Worm (Caenorhabditis elegans): ENCODE results near the gene fbxa-219.
"Not testable (repeated sequence)": the region's sequence is repeated elsewhere in the genome, so short reads cannot be mapped to it uniquely, and the experiment has no call there.

fbxa-219 gene

DNA sequence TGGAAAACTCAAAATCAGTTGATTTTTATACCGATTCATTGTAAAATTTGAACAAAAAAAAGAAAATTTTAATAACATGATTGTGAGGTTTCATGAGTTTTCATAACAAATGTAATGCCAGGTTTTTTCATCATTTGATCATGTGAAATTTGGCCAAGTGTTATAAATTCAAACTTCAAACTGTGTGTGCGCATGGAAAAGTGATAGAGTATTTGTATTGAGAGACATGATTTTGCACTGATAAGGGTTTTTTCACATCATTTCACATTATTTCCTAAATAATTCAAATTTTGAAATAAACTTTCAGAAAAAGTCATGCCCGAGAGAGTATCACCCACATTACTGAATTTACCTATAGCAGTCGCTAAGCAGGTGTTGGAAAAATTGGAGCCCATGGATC is at the start of gene fbxa-219:
TSS of gene fbxa-219 (plus strand) at position 277 of the 400 bp plus-strand sequence.
- no peak for TF ChIP-seq unc-62 (GFP tag; optimal IDR thresholded peaks at IDR 0.05)

DNA sequence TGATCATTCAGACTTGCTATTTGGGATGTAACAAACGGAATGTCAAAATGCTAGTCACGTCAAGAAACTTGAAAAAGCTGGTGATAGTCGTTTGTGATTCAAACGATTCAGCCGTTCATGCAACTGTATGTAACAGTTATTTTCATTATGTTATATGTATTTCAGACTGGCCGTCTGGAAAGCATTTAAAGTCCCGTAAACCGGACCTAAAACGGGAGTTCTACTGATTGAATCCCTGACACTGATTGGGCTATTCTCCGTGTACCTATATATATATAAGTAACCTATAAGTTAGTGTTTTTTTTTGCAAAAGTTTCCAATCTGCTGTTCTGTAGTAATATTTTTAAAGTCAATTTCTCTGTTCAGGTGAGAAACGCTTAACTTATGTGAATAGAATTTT is 47.6 kb upstream of the fbxa-219 start:
- TF ChIP-seq unc-62 (GFP tag; optimal IDR thresholded peaks at IDR 0.05) = no peak

DNA sequence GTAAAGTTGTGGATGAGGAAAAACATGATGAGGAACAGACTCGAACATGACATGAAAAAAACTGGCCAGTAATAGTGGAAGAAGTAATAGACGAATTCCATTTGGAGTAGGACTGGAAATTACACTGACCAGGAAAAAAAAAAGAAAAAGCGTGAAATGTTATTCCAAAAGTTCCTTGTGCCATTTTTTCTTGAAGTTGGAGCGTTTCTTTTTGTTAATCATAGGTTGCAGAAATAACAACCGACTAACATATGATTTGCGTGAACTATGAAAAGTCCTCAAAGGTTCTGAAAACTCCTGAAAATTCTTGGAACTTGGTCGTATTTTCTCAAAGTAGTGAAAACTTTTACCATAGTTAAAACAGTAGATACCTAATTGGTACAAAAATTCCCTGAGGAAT is 45.5 kb upstream of the fbxa-219 start, which contains the start of gene srd-67:
TSS of gene srd-67 (minus strand) at position 101 of the 400 bp plus-strand sequence.
- no peak for TF ChIP-seq unc-62 (GFP tag; optimal IDR thresholded peaks at IDR 0.05)

ce11 chrIII:2251348-2251747 is 39.9 kb upstream of the fbxa-219 start, which contains the start of gene fbxa-7:
fbxa-7 (minus strand) TSS chrIII:2251448.
- no peak for TF ChIP-seq unc-62 (GFP tag; optimal IDR thresholded peaks at IDR 0.05)

DNA sequence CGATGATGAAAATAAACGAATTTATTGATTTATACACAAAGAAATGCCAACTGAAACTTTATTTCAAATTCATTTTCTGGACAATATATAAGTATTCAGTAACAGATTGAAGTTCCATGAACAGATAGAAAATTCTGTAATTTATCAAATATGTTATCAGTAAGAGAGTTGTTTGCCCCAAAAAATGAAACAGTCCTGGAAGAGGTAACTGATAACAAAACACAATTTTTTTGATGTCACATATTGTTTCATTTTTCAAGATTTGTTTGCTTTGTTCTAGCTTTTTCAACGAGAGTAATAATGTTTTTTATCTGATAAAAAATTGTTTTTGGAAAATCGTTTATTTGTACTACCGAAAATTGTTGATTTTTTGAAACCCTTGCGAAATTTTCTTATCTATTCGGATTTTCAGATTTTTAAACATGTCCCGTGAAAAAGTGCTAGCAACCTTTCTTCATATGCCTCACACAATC is 38.2 kb upstream of the fbxa-219 start, which contains the start of gene fbxa-73:
TSS of gene fbxa-73 (plus strand) at position 423 of the 473 bp plus-strand sequence.
- no peak for TF ChIP-seq unc-62 (GFP tag; optimal IDR thresholded peaks at IDR 0.05)

DNA sequence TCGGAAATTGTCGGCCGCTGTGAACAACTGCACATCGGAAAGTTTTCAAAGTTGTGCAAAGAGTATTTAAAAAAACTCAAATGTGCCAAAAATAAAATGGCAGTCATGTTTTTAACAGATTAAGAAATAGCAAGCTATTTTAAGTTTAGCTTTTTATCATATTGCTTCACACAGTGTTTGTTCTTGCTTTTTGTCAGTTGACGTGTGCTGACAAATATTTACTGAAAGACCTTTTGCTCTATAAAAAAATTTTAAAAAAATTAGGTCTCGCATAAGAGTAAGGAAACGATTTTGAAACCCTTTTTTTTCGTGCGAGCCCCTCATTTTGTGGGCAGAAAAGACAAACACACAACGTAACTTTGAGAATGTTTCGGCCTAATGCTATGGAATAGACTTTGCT is 35.7 kb upstream of the fbxa-219 start, which contains the start of gene fbxa-71:
TSS of gene fbxa-71 (plus strand) at position 301 of the 400 bp plus-strand sequence.
- TF ChIP-seq unc-62 (GFP tag; optimal IDR thresholded peaks at IDR 0.05) = no peak

DNA sequence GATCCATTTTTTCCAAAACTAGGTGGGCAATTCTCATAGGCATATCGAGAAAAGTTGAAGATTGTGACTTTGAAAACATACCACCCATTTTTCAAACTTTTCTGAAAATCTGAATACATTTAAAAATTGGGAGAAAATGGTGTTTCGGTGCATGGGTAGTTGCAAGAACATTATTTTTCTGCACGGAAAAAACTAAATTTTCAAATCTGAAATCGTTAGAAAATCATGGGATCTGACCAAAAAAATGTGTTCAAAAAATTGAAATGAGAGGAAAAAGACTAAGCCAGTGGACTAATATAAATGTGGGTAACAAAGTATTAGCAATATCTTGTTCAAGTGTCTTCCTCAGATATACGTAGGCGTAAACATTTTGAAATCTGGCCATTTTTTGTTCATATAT is 32.4 kb upstream of the fbxa-219 start, which contains the start of gene fbxa-43:
TSS of gene fbxa-43 (minus strand) at position 101 of the 400 bp plus-strand sequence.
- TF ChIP-seq unc-62 (GFP tag; optimal IDR thresholded peaks at IDR 0.05) = no peak

ce11 chrIII:2259329-2259728 is 31.9 kb upstream of the fbxa-219 start:
- TF ChIP-seq unc-62 (GFP tag; optimal IDR thresholded peaks at IDR 0.05) = no peak

ce11 chrIII:2261353-2261752 is 29.9 kb upstream of the fbxa-219 start, which contains the start of gene fbxa-42:
fbxa-42 (minus strand) TSS chrIII:2261453.
- not testable (repeated sequence) for TF ChIP-seq unc-62 (GFP tag; optimal IDR thresholded peaks at IDR 0.05)

ce11 chrIII:2262942-2263341 is 28.3 kb upstream of the fbxa-219 start, which contains the start of gene Y54F10BM.6:
Y54F10BM.6 (plus strand) TSS chrIII:2263242.
- no peak for TF ChIP-seq unc-62 (GFP tag; optimal IDR thresholded peaks at IDR 0.05)

ce11 chrIII:2265986-2266701 is 25.1 kb upstream of the fbxa-219 start, which contains the start of gene fbxa-9:
fbxa-9 (plus strand) TSS chrIII:2266651.
- no peak for TF ChIP-seq unc-62 (GFP tag; optimal IDR thresholded peaks at IDR 0.05)

- TF ChIP-seq unc-62 (GFP tag; optimal IDR thresholded peaks at IDR 0.05) = no peak
These were observed 19.1 kb upstream of the fbxa-219 start, which contains the start of gene fbxa-48 for ce11 chrIII:2272075-2272474. fbxa-48 (minus strand) TSS chrIII:2272175.

ce11 chrIII:2272732-2273131 is 18.5 kb upstream of the fbxa-219 start, which contains the start of gene fbxa-39:
fbxa-39 (plus strand) TSS chrIII:2273032.
- no peak for TF ChIP-seq unc-62 (GFP tag; optimal IDR thresholded peaks at IDR 0.05)

DNA sequence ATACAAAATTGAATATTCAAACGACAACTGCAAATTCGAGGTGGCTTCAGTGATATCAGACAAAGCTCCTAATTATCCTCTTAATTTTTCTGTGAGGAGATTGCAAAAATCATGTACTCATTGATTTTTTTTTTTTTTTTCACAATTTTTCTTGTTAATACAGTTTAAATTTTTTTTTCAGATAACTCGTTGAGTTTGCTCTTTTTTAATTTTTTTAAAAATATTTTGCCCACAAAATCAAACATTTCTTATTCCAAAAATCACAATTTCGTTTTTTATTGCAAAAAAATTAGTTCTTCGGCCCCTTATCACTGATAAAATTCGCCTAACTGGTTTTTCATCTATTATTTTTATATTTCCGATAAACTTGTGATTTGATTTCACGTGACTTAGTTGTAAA is 14.4 kb upstream of the fbxa-219 start, which contains the start of gene Y54F10BM.21:
TSS of gene Y54F10BM.21 (plus strand) at position 301 of the 400 bp plus-strand sequence.
- no peak for TF ChIP-seq unc-62 (GFP tag; optimal IDR thresholded peaks at IDR 0.05)

DNA sequence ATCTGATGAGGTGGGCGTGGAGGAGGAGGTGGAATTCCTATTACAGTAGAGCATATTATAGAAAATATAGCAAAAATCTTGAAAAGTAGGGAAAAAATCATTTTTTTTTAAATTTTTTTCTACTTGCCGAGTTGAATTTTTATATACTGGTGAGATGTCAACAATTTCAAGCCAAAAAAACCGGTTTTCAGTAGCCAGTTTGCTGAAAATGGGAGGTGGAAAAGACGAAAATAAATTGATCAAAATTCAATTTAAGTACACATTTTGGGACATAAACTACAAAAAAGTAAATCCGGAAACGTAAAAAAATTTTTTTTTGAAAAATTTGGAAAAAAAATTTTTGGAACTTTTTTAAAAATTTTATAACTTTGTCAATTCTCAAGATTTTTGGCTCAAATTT is 11.8 kb upstream of the fbxa-219 start, which contains the start of gene Y54F10BM.23:
TSS of gene Y54F10BM.23 (minus strand) at position 101 of the 400 bp plus-strand sequence.
- no peak for TF ChIP-seq unc-62 (GFP tag; optimal IDR thresholded peaks at IDR 0.05)

DNA sequence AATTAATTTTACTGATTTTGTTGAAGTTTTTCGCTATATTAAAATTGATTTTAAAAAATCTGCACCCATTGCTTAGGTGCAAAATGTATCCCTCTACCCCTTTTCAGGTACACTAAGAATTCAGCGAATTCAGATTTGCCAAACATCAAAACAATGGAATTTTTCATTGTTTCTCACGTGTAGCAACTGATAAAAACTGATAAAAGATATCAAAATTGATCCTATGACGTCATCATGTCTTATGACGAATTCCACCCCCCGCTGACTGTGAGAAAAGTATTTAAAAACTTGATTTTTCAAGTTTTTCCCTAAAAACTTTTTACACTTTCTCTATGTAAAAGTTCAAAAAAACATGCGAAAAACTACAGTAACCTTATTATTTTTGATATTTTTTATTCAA is 10.6 kb upstream of the fbxa-219 start, which contains the start of gene Y54F10BM.22:
TSS of gene Y54F10BM.22 (plus strand) at position 331 of the 400 bp plus-strand sequence.
- TF ChIP-seq unc-62 (GFP tag; optimal IDR thresholded peaks at IDR 0.05) = no peak

Measured in whole organism, dauer.